Fruit fly (Drosophila melanogaster): ENCODE measurements around the gene toc.

DNA sequence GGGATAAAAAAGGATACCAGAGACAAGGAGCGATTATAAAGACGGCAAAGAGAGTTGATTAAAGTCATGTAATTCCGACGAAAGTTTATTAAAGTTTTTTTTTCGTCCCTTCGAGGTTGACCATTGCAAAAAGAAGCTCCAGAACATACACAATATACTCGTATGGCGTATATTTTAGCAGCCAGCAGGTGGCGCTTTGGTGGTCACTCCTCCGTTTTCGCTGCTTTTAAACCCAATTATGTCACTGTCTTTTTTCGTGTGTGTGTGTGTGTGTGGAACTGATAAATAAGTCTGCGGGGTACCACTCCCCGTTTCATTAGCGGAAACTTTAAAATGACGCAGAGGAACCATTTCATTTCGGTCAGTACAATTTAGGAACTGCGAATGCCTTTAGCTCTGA lies 35.1 kb upstream of the toc start:
- TF ChIP-seq CG7786 (GFP tag; optimal IDR thresholded peaks at IDR 0.05), result no peak
- TF ChIP-seq CG2116 (GFP tag; optimal IDR thresholded peaks at IDR 0.05), result no peak
- peak; percentile 56 for TF ChIP-seq CG10979 (tag; optimal IDR thresholded peaks at IDR 0.05)
